Worm (Caenorhabditis elegans): Measurements from ENCODE around the gene sptl-3.

ce11 chrV:13904446-13904845 is 11.3 kb downstream of the sptl-3 start, which contains the start of gene stdh-3:
- no peak for TF ChIP-seq elt-1 (tag; optimal IDR thresholded peaks at IDR 0.05; ENCODE audit: borderline replicate concordance, insufficient read depth)
- TF ChIP-seq pha-4 (tag; optimal IDR thresholded peaks at IDR 0.05): no peak
- TF ChIP-seq nhr-28 (tag; optimal IDR thresholded peaks at IDR 0.05): no peak
